Worm (Caenorhabditis elegans) whole organism, young adult: ENCODE measurements around the gene hlh-1.

Source experiments
- B0035.1 ChIP-seq: sonication (generic microtip); optimal IDR thresholded peaks from 2 replicates; lab custom pipeline; 2016; ENCODE audit warnings: missing genetic modification characterization, mild to moderate bottlenecking, missing compliant biosample characterization, missing genotype, missing genetic modification reagents
- F23B12.7 ChIP-seq: sonication (generic microtip); optimal IDR thresholded peaks from 2 replicates; lab custom pipeline; 2017; ENCODE audit warnings: missing genetic modification characterization, mild to moderate bottlenecking, missing compliant biosample characterization, antibody characterized with exemption, moderate library complexity; ENCODE audit not compliant: insufficient read depth
- ama-1 ChIP-seq, 3 experiments: fragments of 150-350 bp in 1 of 3; sonication (generic microtip) in 2 of 3; optimal IDR thresholded peaks; 2 replicates each; lab custom pipeline; 2014 to 2018; ENCODE audit warnings: missing biosample characterization in 2 of 3, missing genetic modification characterization in 2 of 3, missing genetic modification reagents in 2 of 3
- ceh-27 ChIP-seq: fragments of 200-800 bp; sonication (Bioruptor generic); optimal IDR thresholded peaks from 2 replicates; lab custom pipeline; 2018; ENCODE audit warnings: mild to moderate bottlenecking, missing genetic modification characterization, moderate library complexity, missing compliant biosample characterization
- fkh-3 ChIP-seq: sonication (generic microtip); optimal IDR thresholded peaks from 2 replicates; lab custom pipeline; 2016; ENCODE audit warnings: mild to moderate bottlenecking, missing genetic modification characterization, missing compliant biosample characterization
- hlh-26 ChIP-seq: fragments of 200-800 bp; sonication (Bioruptor generic); conservative IDR thresholded peaks from 2 replicates; pipeline ENCODE4 v1.3.6; 2022; ENCODE audit warnings: missing genetic modification reagents, missing genetic modification characterization, missing compliant biosample characterization
- hsf-1 ChIP-seq: fragments of 200-800 bp; sonication (Bioruptor generic); IDR thresholded peaks from 2 replicates; pipeline ENCODE4 v1.3.6; 2022; ENCODE audit warnings: missing genetic modification reagents, missing genetic modification characterization, missing compliant biosample characterization
- lin-54 ChIP-seq: fragments of 200-800 bp; sonication (Bioruptor generic); optimal IDR thresholded peaks from 2 replicates; lab custom pipeline; 2018; ENCODE audit warnings: mild to moderate bottlenecking, missing genetic modification characterization, missing compliant biosample characterization
- nfya-1 ChIP-seq: sonication (generic microtip); optimal IDR thresholded peaks from 2 replicates; lab custom pipeline; 2017; ENCODE audit warnings: antibody characterized with exemption, missing compliant biosample characterization, missing genetic modification characterization, borderline replicate concordance; ENCODE audit not compliant: insufficient read depth
- nhr-179 ChIP-seq: sonication (generic microtip); optimal IDR thresholded peaks from 2 replicates; lab custom pipeline; 2016; ENCODE audit warnings: mild to moderate bottlenecking, missing genetic modification characterization, missing compliant biosample characterization
- rcor-1 ChIP-seq: fragments of 200-800 bp; sonication (Bioruptor generic); IDR thresholded peaks from 2 replicates; pipeline ENCODE4 v1.3.6; 2022; ENCODE audit warnings: missing genetic modification reagents, missing genetic modification characterization, missing compliant biosample characterization
- repo-1 ChIP-seq: sonication (generic microtip); optimal IDR thresholded peaks from 2 replicates; lab custom pipeline; 2017; ENCODE audit warnings: mild to moderate bottlenecking, missing genetic modification characterization, missing compliant biosample characterization
- unc-130 ChIP-seq: sonication (generic microtip); optimal IDR thresholded peaks from 2 replicates; lab custom pipeline; 2016; ENCODE audit warnings: missing genetic modification reagents, missing genetic modification characterization, missing compliant biosample characterization

DNA sequence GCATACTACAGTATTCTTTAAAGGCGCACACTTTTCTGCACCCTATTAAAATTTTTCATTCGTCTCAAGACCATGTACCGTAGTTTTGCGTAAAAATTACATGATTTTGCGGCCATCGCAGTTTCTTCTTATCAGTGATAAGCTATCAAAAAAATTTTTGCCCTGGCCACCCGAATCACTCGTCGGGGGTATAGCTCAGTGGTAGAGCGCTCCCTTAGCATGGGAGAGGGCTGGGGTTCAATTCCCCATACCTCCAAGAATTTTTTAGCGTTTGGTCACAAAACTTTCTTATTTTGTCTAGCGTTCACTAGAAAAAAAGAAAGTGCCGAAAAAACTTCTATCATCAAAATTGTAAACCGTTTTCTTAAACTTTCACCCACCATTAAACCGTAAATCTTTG lies 46.8 kb downstream of the hlh-1 start:
- TF ChIP-seq B0035.1 (tag; lab: Kevin White, UChicago) (no peak), fkh-3 (tag; lab: Kevin White, UChicago) (no peak), unc-130 (GFP tag; lab: Kevin White, UChicago) (no peak), rcor-1 (GFP tag; lab: Robert Waterston, UW) (no peak), lin-54 (GFP tag; lab: Kevin White, UChicago) (no peak), repo-1 (tag; lab: Kevin White, UChicago) (peak; percentile 23), nhr-179 (no peak), ceh-27 (GFP tag; lab: Kevin White, UChicago) (no peak), ama-1 (optimal IDR thresholded peaks at IDR 0.05; lab: Kevin White, UChicago) (no peak), ama-1 (GFP tag; optimal IDR thresholded peaks at IDR 0.05; lab: Kevin White, UChicago) (peak in 1 of 2 experiments; percentile 12), nfya-1 (tag; lab: Kevin White, UChicago) (no peak), F23B12.7 (tag; lab: Kevin White, UChicago) (no peak), hsf-1 (GFP tag; lab: Robert Waterston, UW) (no peak), hlh-26 (GFP tag; lab: Robert Waterston, UW) (no peak)
